Worm (Caenorhabditis elegans) whole organism, young adult: ENCODE measurements around the gene csr-1.

Experiments
- C17E4.6 ChIP-seq: fragments of 200-800 bp; sonication (Bioruptor generic); IDR thresholded peaks from 2 replicates; pipeline ENCODE4 v1.3.6; 2022; ENCODE audit warnings: missing genetic modification reagents, missing genetic modification characterization, missing compliant biosample characterization
- F22D6.2 ChIP-seq: sonication (generic microtip); optimal IDR thresholded peaks from 2 replicates; lab custom pipeline; 2016; ENCODE audit warnings: mild to moderate bottlenecking, missing genetic modification characterization, missing compliant biosample characterization
- F49E8.2 ChIP-seq: sonication (generic microtip); optimal IDR thresholded peaks from 3 replicates; lab custom pipeline; 2017; ENCODE audit warnings: missing genetic modification characterization, mild to moderate bottlenecking, missing compliant biosample characterization, antibody characterized with exemption, moderate library complexity; ENCODE audit not compliant: insufficient read depth
- K11D2.4 ChIP-seq: fragments of 200-800 bp; sonication (Bioruptor generic); IDR thresholded peaks from 2 replicates; pipeline ENCODE4 v1.3.6; 2022; ENCODE audit warnings: missing genetic modification reagents, missing genetic modification characterization, missing compliant biosample characterization
- T07F8.4 ChIP-seq: sonication (generic microtip); optimal IDR thresholded peaks from 2 replicates; lab custom pipeline; 2016; ENCODE audit warnings: mild to moderate bottlenecking, missing genetic modification characterization, moderate library complexity, missing compliant biosample characterization
- Y53F4B.3 ChIP-seq: fragments of 200-800 bp; sonication (Bioruptor generic); IDR thresholded peaks from 2 replicates; pipeline ENCODE4 v1.3.6; 2022; ENCODE audit warnings: missing genetic modification reagents, missing genetic modification characterization, missing compliant biosample characterization
- Y79H2A.3 ChIP-seq: fragments of 200-800 bp; sonication (Bioruptor generic); conservative IDR thresholded peaks from 2 replicates; pipeline ENCODE4 v1.3.6; 2022; ENCODE audit warnings: missing genetic modification reagents, missing genetic modification characterization, missing compliant biosample characterization
- Y95B8A.8 ChIP-seq: fragments of 200-800 bp; sonication (Bioruptor generic); IDR thresholded peaks from 2 replicates; pipeline ENCODE4 v1.3.6; 2022; ENCODE audit warnings: missing genetic modification reagents, missing genetic modification characterization, missing compliant biosample characterization
- ZK185.1 ChIP-seq: sonication (generic microtip); optimal IDR thresholded peaks from 2 replicates; lab custom pipeline; 2016; ENCODE audit warnings: mild to moderate bottlenecking, missing genetic modification characterization, missing compliant biosample characterization; ENCODE audit not compliant: poor library complexity, severe bottlenecking
- akir-1 ChIP-seq: fragments of 200-800 bp; sonication (Bioruptor generic); optimal IDR thresholded peaks from 2 replicates; lab custom pipeline; 2018; ENCODE audit warnings: mild to moderate bottlenecking, missing genetic modification characterization, moderate library complexity, missing compliant biosample characterization
- aptf-3 ChIP-seq: fragments of 200-800 bp; sonication (Bioruptor generic); IDR thresholded peaks from 2 replicates; pipeline ENCODE4 v1.3.6; 2022; ENCODE audit warnings: missing genetic modification characterization, missing compliant biosample characterization
- athp-1 ChIP-seq: sonication (generic microtip); optimal IDR thresholded peaks from 2 replicates; lab custom pipeline; 2017; ENCODE audit warnings: mild to moderate bottlenecking, missing genetic modification characterization, missing compliant biosample characterization
- attf-6 ChIP-seq: fragments of 200-800 bp; sonication (Bioruptor generic); IDR thresholded peaks from 2 replicates; pipeline ENCODE4 v1.3.6; 2022; ENCODE audit warnings: missing genetic modification reagents, missing genetic modification characterization, missing compliant biosample characterization
- cebp-1 ChIP-seq, 2 experiments: fragments of 200-800 bp in 1 of 2; sonication (Bioruptor generic) in 1 of 2; sonication (generic microtip) in 1 of 2; IDR thresholded peaks in 1 of 2; optimal IDR thresholded peaks in 1 of 2; 2 replicates each; pipeline versions ENCODE4 v1.3.6 to Lab custom; 2017 to 2022; ENCODE audit warnings: missing compliant biosample characterization in 2 of 2, missing genetic modification characterization in 2 of 2, mild to moderate bottlenecking in 1 of 2, missing genetic modification reagents in 1 of 2, moderate library complexity in 1 of 2
- cebp-2 ChIP-seq: fragments of 200-800 bp; sonication (Bioruptor generic); IDR thresholded peaks from 2 replicates; pipeline ENCODE4 v1.3.6; 2022; ENCODE audit warnings: missing genetic modification characterization, missing compliant biosample characterization
- ceh-27 ChIP-seq: fragments of 200-800 bp; sonication (Bioruptor generic); optimal IDR thresholded peaks from 2 replicates; lab custom pipeline; 2018; ENCODE audit warnings: mild to moderate bottlenecking, missing genetic modification characterization, moderate library complexity, missing compliant biosample characterization
- die-1 ChIP-seq: sonication (generic microtip); optimal IDR thresholded peaks from 2 replicates; lab custom pipeline; 2016; ENCODE audit warnings: missing genotype, mild to moderate bottlenecking, missing genetic modification characterization, missing compliant biosample characterization
- dpff-1 ChIP-seq: sonication (generic microtip); optimal IDR thresholded peaks from 2 replicates; lab custom pipeline; 2017; ENCODE audit warnings: mild to moderate bottlenecking, missing genetic modification characterization, missing compliant biosample characterization
- egl-18 ChIP-seq: fragments of 200-800 bp; sonication (Bioruptor generic); IDR thresholded peaks from 2 replicates; pipeline ENCODE4 v1.3.6; 2022; ENCODE audit warnings: missing genetic modification reagents, missing genetic modification characterization, missing compliant biosample characterization
- ets-4 ChIP-seq: fragments of 200-800 bp; sonication (Bioruptor generic); optimal IDR thresholded peaks from 2 replicates; lab custom pipeline; 2018; ENCODE audit warnings: mild to moderate bottlenecking, missing genetic modification characterization, missing compliant biosample characterization
- fkh-3 ChIP-seq: sonication (generic microtip); optimal IDR thresholded peaks from 2 replicates; lab custom pipeline; 2016; ENCODE audit warnings: mild to moderate bottlenecking, missing genetic modification characterization, missing compliant biosample characterization
- hlh-12 ChIP-seq: sonication (generic microtip); optimal IDR thresholded peaks from 2 replicates; lab custom pipeline; 2016; ENCODE audit warnings: missing genetic modification characterization, missing compliant biosample characterization
- lin-54 ChIP-seq: fragments of 200-800 bp; sonication (Bioruptor generic); optimal IDR thresholded peaks from 2 replicates; lab custom pipeline; 2018; ENCODE audit warnings: mild to moderate bottlenecking, missing genetic modification characterization, missing compliant biosample characterization
- lsl-1 ChIP-seq: fragments of 200-800 bp; sonication (Bioruptor generic); optimal IDR thresholded peaks from 2 replicates; lab custom pipeline; 2018; ENCODE audit warnings: mild to moderate bottlenecking, missing genetic modification characterization, moderate library complexity, missing compliant biosample characterization
- madf-6 ChIP-seq: fragments of 200-800 bp; sonication (Bioruptor generic); IDR thresholded peaks from 2 replicates; pipeline ENCODE4 v1.3.6; 2022; ENCODE audit warnings: missing genetic modification reagents, missing genetic modification characterization, missing compliant biosample characterization
- madf-8 ChIP-seq: fragments of 200-800 bp; sonication (Bioruptor generic); conservative IDR thresholded peaks from 2 replicates; pipeline ENCODE4 v1.3.6; 2022; ENCODE audit warnings: missing genetic modification reagents, missing genetic modification characterization, missing compliant biosample characterization
- mel-28 ChIP-seq: sonication (generic microtip); optimal IDR thresholded peaks from 2 replicates; lab custom pipeline; 2016; ENCODE audit warnings: borderline replicate concordance, mild to moderate bottlenecking, missing genetic modification characterization, missing compliant biosample characterization
- mxl-1 ChIP-seq: sonication (generic microtip); optimal IDR thresholded peaks from 2 replicates; lab custom pipeline; 2016; ENCODE audit warnings: missing genetic modification characterization, missing compliant biosample characterization
- nhr-179 ChIP-seq: sonication (generic microtip); optimal IDR thresholded peaks from 2 replicates; lab custom pipeline; 2016; ENCODE audit warnings: mild to moderate bottlenecking, missing genetic modification characterization, missing compliant biosample characterization
- pbrm-1 ChIP-seq: fragments of 200-800 bp; sonication (Bioruptor generic); IDR thresholded peaks from 2 replicates; pipeline ENCODE4 v1.3.6; 2022; ENCODE audit warnings: missing genetic modification reagents, missing genetic modification characterization, missing compliant biosample characterization
- rcor-1 ChIP-seq: fragments of 200-800 bp; sonication (Bioruptor generic); IDR thresholded peaks from 2 replicates; pipeline ENCODE4 v1.3.6; 2022; ENCODE audit warnings: missing genetic modification reagents, missing genetic modification characterization, missing compliant biosample characterization
- rec-8 ChIP-seq, 2 experiments: sonication (generic microtip); optimal IDR thresholded peaks; 2 replicates each; lab custom pipeline; 2016; ENCODE audit warnings: mild to moderate bottlenecking in 2 of 2, missing genetic modification characterization in 2 of 2, missing genetic modification reagents in 2 of 2, missing genotype in 2 of 2, missing biosample characterization in 1 of 2, missing compliant biosample characterization in 1 of 2, moderate library complexity in 1 of 2
- sdz-38 ChIP-seq: sonication (generic microtip); optimal IDR thresholded peaks from 2 replicates; lab custom pipeline; 2016; ENCODE audit warnings: missing genotype, missing genetic modification characterization, missing compliant biosample characterization
- snpc-1.3 ChIP-seq: sonication (generic microtip); optimal IDR thresholded peaks from 2 replicates; lab custom pipeline; 2017; ENCODE audit warnings: missing genetic modification characterization, mild to moderate bottlenecking, missing compliant biosample characterization, antibody characterized with exemption, moderate library complexity, missing genotype, missing genetic modification reagents; ENCODE audit not compliant: insufficient read depth
- snpc-3.4 ChIP-seq: sonication (generic microtip); optimal IDR thresholded peaks from 2 replicates; lab custom pipeline; 2017; ENCODE audit warnings: missing genetic modification characterization, mild to moderate bottlenecking, missing compliant biosample characterization, antibody characterized with exemption, moderate library complexity, missing genotype, missing genetic modification reagents
- snpc-4 ChIP-seq, 5 experiments: fragments of 150-350 bp in 1 of 5; sonication (generic microtip) in 4 of 5; optimal IDR thresholded peaks; 2 replicates each; lab custom pipeline; 2014 to 2018; ENCODE audit warnings: missing genetic modification characterization in 5 of 5, missing biosample characterization in 3 of 5, antibody characterized with exemption in 2 of 5, mild to moderate bottlenecking in 2 of 5, missing compliant biosample characterization in 2 of 5, missing genotype in 2 of 5, moderate library complexity in 2 of 5, missing genetic modification reagents in 1 of 5
- tbp1 ChIP-seq: fragments of 200-800 bp; sonication (Bioruptor generic); optimal IDR thresholded peaks from 2 replicates; lab custom pipeline; 2018; ENCODE audit warnings: mild to moderate bottlenecking, missing genetic modification characterization, missing compliant biosample characterization
- unc-130 ChIP-seq: sonication (generic microtip); optimal IDR thresholded peaks from 2 replicates; lab custom pipeline; 2016; ENCODE audit warnings: missing genetic modification reagents, missing genetic modification characterization, missing compliant biosample characterization
- zfh-2 ChIP-seq: fragments of 200-800 bp; sonication (Bioruptor generic); conservative IDR thresholded peaks from 2 replicates; pipeline ENCODE4 v1.3.6; 2022; ENCODE audit warnings: missing genetic modification reagents, missing genetic modification characterization, missing compliant biosample characterization
- ztf-22 ChIP-seq: fragments of 200-800 bp; sonication (Bioruptor generic); optimal IDR thresholded peaks from 2 replicates; lab custom pipeline; 2018; ENCODE audit warnings: mild to moderate bottlenecking, missing genetic modification characterization, moderate library complexity, missing compliant biosample characterization
- ztf-25 ChIP-seq: fragments of 200-800 bp; sonication (Bioruptor generic); IDR thresholded peaks from 2 replicates; pipeline ENCODE4 v1.3.6; 2022; ENCODE audit warnings: missing genetic modification reagents, missing genetic modification characterization, missing compliant biosample characterization
- ztf-3 ChIP-seq: fragments of 200-800 bp; sonication (Bioruptor generic); optimal IDR thresholded peaks from 2 replicates; lab custom pipeline; 2018; ENCODE audit warnings: mild to moderate bottlenecking, missing genetic modification characterization, missing compliant biosample characterization

The csr-1 gene

ce11 chrIV:7938834-7939233, 18.2 kb upstream of the csr-1 start, which contains the start of gene F20D12.7:
TSS of gene F20D12.7 (minus strand) at chrIV:7938934.
- TF ChIP-seq akir-1 (GFP tag; lab: Kevin White, UChicago) = no peak
- TF ChIP-seq F49E8.2 = no peak
- no peak for TF ChIP-seq ztf-3 (GFP tag; lab: Kevin White, UChicago)
- no peak for TF ChIP-seq mel-28
- no peak for TF ChIP-seq mxl-1 (tag; lab: Kevin White, UChicago)
- TF ChIP-seq unc-130 (GFP tag; lab: Kevin White, UChicago) = no peak
- no peak for TF ChIP-seq Y53F4B.3 (GFP tag; lab: Robert Waterston, UW)
- TF ChIP-seq ztf-22 (GFP tag; lab: Kevin White, UChicago) = no peak

ce11 chrIV:7940919-7941318, 16.1 kb upstream of the csr-1 start, which contains the start of gene exc-9:
TSS of gene exc-9 (minus strand) at chrIV:7941019.
- TF ChIP-seq Y53F4B.3 (GFP tag; lab: Robert Waterston, UW) (no peak), aptf-3 (GFP tag; lab: Robert Waterston, UW) (no peak), madf-8 (GFP tag; lab: Robert Waterston, UW) (no peak), fkh-3 (no peak), Y95B8A.8 (GFP tag; lab: Robert Waterston, UW) (no peak), ZK185.1 (tag; lab: Kevin White, UChicago) (no peak), zfh-2 (GFP tag; lab: Robert Waterston, UW) (no peak), dpff-1 (tag; lab: Kevin White, UChicago) (no peak), T07F8.4 (no peak), attf-6 (GFP tag; lab: Robert Waterston, UW) (no peak), cebp-2 (no peak), hlh-12 (tag; lab: Kevin White, UChicago) (no peak), Y79H2A.3 (no peak), madf-6 (GFP tag; lab: Robert Waterston, UW) (no peak), akir-1 (GFP tag; lab: Kevin White, UChicago) (no peak), rec-8 (tag; optimal IDR thresholded peaks at IDR 0.05; lab: Kevin White, UChicago) (no peak), rcor-1 (GFP tag; lab: Robert Waterston, UW) (no peak), ztf-3 (GFP tag; lab: Kevin White, UChicago) (no peak), K11D2.4 (no peak), mel-28 (no peak)

DNA sequence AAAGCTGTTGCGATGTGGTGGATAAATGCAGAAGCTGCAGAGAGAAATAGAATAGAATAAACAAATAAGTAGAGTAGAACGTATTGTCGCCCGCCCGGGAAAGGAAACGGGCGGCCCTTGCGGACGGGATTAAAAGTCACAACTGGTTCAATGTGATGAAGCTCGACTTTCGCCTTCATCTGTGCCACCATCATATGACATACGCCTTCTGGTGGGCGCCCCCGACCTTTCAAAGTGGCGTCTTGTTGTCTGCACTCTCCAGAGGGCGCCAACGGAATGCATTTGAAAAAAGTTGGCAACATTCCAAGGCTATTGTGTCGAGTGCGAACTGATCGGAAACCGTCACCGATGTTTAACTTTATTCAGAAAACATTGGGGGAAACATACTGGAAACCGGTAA, 13.8 kb upstream of the csr-1 start:
- TF ChIP-seq pbrm-1 (GFP tag; lab: Robert Waterston, UW) (0 out of 2 replicates have a peak, but pooled peaks have one; percentile 19), athp-1 (tag; lab: Kevin White, UChicago) (peak; percentile 5), ztf-25 (0 out of 2 replicates have a peak, but pooled peaks have one; percentile 64), nhr-179 (tag; lab: Kevin White, UChicago) (no peak), egl-18 (GFP tag; lab: Robert Waterston, UW) (0 out of 2 replicates have a peak, but pooled peaks have one; percentile 11), akir-1 (GFP tag; lab: Kevin White, UChicago) (no peak), snpc-3.4 (tag; lab: Kevin White, UChicago) (peak; percentile 32), madf-8 (GFP tag; lab: Robert Waterston, UW) (0 out of 2 replicates have a peak, but pooled peaks have one; percentile 18)

ce11 chrIV:7946457-7946856, 10.6 kb upstream of the csr-1 start, which contains the start of gene czw-1:
TSS of gene czw-1 (minus strand) at chrIV:7946825.
- TF ChIP-seq snpc-1.3 (tag; lab: Kevin White, UChicago) (no peak), sdz-38 (tag; lab: Kevin White, UChicago) (no peak), ztf-22 (GFP tag; lab: Kevin White, UChicago) (no peak), snpc-4 (GFP tag; optimal IDR thresholded peaks at IDR 0.05; lab: Kevin White, UChicago) (no peak), snpc-4 (tag; optimal IDR thresholded peaks at IDR 0.05; lab: Kevin White, UChicago) (no peak), lin-54 (GFP tag; lab: Kevin White, UChicago) (no peak), aptf-3 (GFP tag; lab: Robert Waterston, UW) (no peak), cebp-1 (GFP tag; IDR thresholded peaks at IDR 0.05; lab: Robert Waterston, UW) (no peak), cebp-1 (tag; optimal IDR thresholded peaks at IDR 0.05; lab: Kevin White, UChicago) (no peak), C17E4.6 (GFP tag; lab: Robert Waterston, UW) (no peak), lsl-1 (no peak), unc-130 (GFP tag; lab: Kevin White, UChicago) (no peak), F22D6.2 (no peak), die-1 (no peak), ceh-27 (GFP tag; lab: Kevin White, UChicago) (no peak), ets-4 (GFP tag; lab: Kevin White, UChicago) (no peak), tbp1 (no peak)
